Fruit fly (Drosophila melanogaster) whole organism, wandering third instar larva: ENCODE results near the gene RabX2.

Experiments used
- CG32264 ChIP-seq: fragments of 200-800 bp; sonication (Bioruptor generic); optimal IDR thresholded peaks from 2 replicates; lab custom pipeline; 2016; ENCODE audit warnings: missing biosample characterization, missing genetic modification characterization
- CG9705 ChIP-seq: fragments of 200-800 bp; sonication (Bioruptor generic); optimal IDR thresholded peaks from 2 replicates; lab custom pipeline; 2018; ENCODE audit warnings: missing biosample characterization, mild to moderate bottlenecking, missing genetic modification characterization
- Dfd ChIP-seq: fragments of >200 bp; optimal IDR thresholded peaks from 2 replicates; lab custom pipeline; 2017; ENCODE audit warnings: missing biosample characterization, missing genetic modification characterization
- Dif ChIP-seq: fragments of 200-275, 200-300 bp; sonication (Bioruptor generic); optimal IDR thresholded peaks from 2 replicates; lab custom pipeline; 2018; ENCODE audit warnings: missing biosample characterization, missing genetic modification characterization; ENCODE audit not compliant: partially characterized antibody
- GATAd ChIP-seq: sonication (Bioruptor generic); optimal IDR thresholded peaks from 2 replicates; lab custom pipeline; 2016; ENCODE audit warnings: missing biosample characterization, missing genetic modification characterization
- HLH106 ChIP-seq: fragments of 200-800 bp; optimal IDR thresholded peaks from 3 replicates; lab custom pipeline; 2019; ENCODE audit warnings: missing biosample characterization, mild to moderate bottlenecking, missing genetic modification characterization, moderate library complexity
- Hnf4 ChIP-seq: fragments of 200-800 bp; sonication (Bioruptor generic); optimal IDR thresholded peaks from 2 replicates; lab custom pipeline; 2016; ENCODE audit warnings: missing biosample characterization, mild to moderate bottlenecking, missing genetic modification characterization
- Hr83 ChIP-seq: fragments of 200-300 bp; sonication (Bioruptor generic); optimal IDR thresholded peaks from 2 replicates; lab custom pipeline; 2016; ENCODE audit warnings: missing biosample characterization, mild to moderate bottlenecking, missing genetic modification characterization, moderate library complexity; ENCODE audit not compliant: poor library complexity, severe bottlenecking
- Jra ChIP-seq: sonication (Bioruptor generic); optimal IDR thresholded peaks from 2 replicates; lab custom pipeline; 2016; ENCODE audit warnings: missing biosample characterization, missing genetic modification characterization
- Mio ChIP-seq: sonication (Bioruptor generic); optimal IDR thresholded peaks from 2 replicates; lab custom pipeline; 2016; ENCODE audit warnings: missing biosample characterization, missing genetic modification characterization
- Myc ChIP-seq: fragments of >200 bp; optimal IDR thresholded peaks from 2 replicates; lab custom pipeline; 2017
- N ChIP-seq: fragments of >200 bp; optimal IDR thresholded peaks from 2 replicates; lab custom pipeline; 2018; ENCODE audit warnings: missing biosample characterization, missing external identifiers, missing genetic modification characterization
- OdsH ChIP-seq: fragments of 200-800 bp; sonication (Bioruptor generic); optimal IDR thresholded peaks from 2 replicates; lab custom pipeline; 2016; ENCODE audit warnings: missing biosample characterization, mild to moderate bottlenecking, missing genetic modification characterization
- Rel ChIP-seq, 2 experiments: fragments of 200-800 bp; sonication (Bioruptor generic) in 1 of 2; optimal IDR thresholded peaks; 2 replicates in 1 of 2; 3 replicates in 1 of 2; lab custom pipeline; 2016 to 2019; ENCODE audit warnings: mild to moderate bottlenecking in 2 of 2, missing biosample characterization in 2 of 2, missing genetic modification characterization in 2 of 2, moderate library complexity in 1 of 2
- Sp1 ChIP-seq: fragments of 200-800 bp; sonication (Bioruptor generic); optimal IDR thresholded peaks from 3 replicates; lab custom pipeline; 2019; ENCODE audit warnings: missing biosample characterization, mild to moderate bottlenecking, missing genetic modification characterization, moderate library complexity
- Vsx2 ChIP-seq: fragments of 200-300, 225-300 bp; sonication (Bioruptor generic); optimal IDR thresholded peaks from 2 replicates; lab custom pipeline; 2018; ENCODE audit warnings: missing biosample characterization, missing genetic modification characterization; ENCODE audit not compliant: partially characterized antibody
- br ChIP-seq: fragments of 200-800 bp; sonication (Bioruptor generic); optimal IDR thresholded peaks from 2 replicates; lab custom pipeline; 2016; ENCODE audit warnings: missing biosample characterization, missing genetic modification characterization
- dl ChIP-seq, 2 experiments: fragments of 175-275, 200-275 bp in 1 of 2; fragments of 200-275 bp in 1 of 2; sonication (Bioruptor generic); optimal IDR thresholded peaks; lab custom pipeline; 2018; ENCODE audit warnings: mild to moderate bottlenecking in 2 of 2, missing biosample characterization in 2 of 2, missing genetic modification characterization in 2 of 2, moderate library complexity in 2 of 2; ENCODE audit not compliant: partially characterized antibody in 2 of 2, insufficient read depth in 1 of 2
- dmrt93B ChIP-seq: fragments of 200-800 bp; sonication (Bioruptor generic); optimal IDR thresholded peaks from 2 replicates; lab custom pipeline; 2018; ENCODE audit warnings: missing biosample characterization, mild to moderate bottlenecking, missing genetic modification characterization
- dsf ChIP-seq: sonication (Bioruptor generic); optimal IDR thresholded peaks from 2 replicates; lab custom pipeline; 2016; ENCODE audit warnings: missing biosample characterization, missing genetic modification characterization, borderline replicate concordance
- ey ChIP-seq: fragments of 200-800 bp; sonication (Bioruptor generic); optimal IDR thresholded peaks from 2 replicates; lab custom pipeline; 2016; ENCODE audit warnings: missing biosample characterization, missing genetic modification characterization
- foxo ChIP-seq, 2 experiments: fragments of 200-800 bp; sonication (Bioruptor generic); optimal IDR thresholded peaks; 2 replicates in 1 of 2; 3 replicates in 1 of 2; lab custom pipeline; 2016 to 2017; ENCODE audit warnings: missing biosample characterization in 2 of 2, missing genetic modification characterization in 2 of 2
- fru ChIP-seq: fragments of 200-800 bp; sonication (Bioruptor generic); optimal IDR thresholded peaks from 3 replicates; lab custom pipeline; 2016; ENCODE audit warnings: missing biosample characterization, mild to moderate bottlenecking, missing genetic modification characterization
- h ChIP-seq: fragments of 200-800 bp; sonication (Bioruptor generic); optimal IDR thresholded peaks from 3 replicates; lab custom pipeline; 2016; ENCODE audit warnings: missing biosample characterization, mild to moderate bottlenecking, missing genetic modification characterization
- jim ChIP-seq: fragments of 175-275, 200-325 bp; sonication (Bioruptor generic); optimal IDR thresholded peaks from 2 replicates; lab custom pipeline; 2016; ENCODE audit warnings: missing biosample characterization, mild to moderate bottlenecking, missing genetic modification characterization
- lola ChIP-seq: fragments of >200 bp; optimal IDR thresholded peaks from 2 replicates; lab custom pipeline; 2017; ENCODE audit warnings: missing biosample characterization, missing genetic modification characterization
- psq ChIP-seq: fragments of 200-800 bp; sonication (Bioruptor generic); optimal IDR thresholded peaks from 3 replicates; lab custom pipeline; 2017; ENCODE audit warnings: missing biosample characterization, mild to moderate bottlenecking, missing genetic modification characterization, moderate library complexity
- rgr ChIP-seq: fragments of 200-800 bp; sonication (Bioruptor generic); optimal IDR thresholded peaks from 3 replicates; lab custom pipeline; 2016; ENCODE audit warnings: missing biosample characterization, mild to moderate bottlenecking, missing genetic modification characterization
- sage ChIP-seq: fragments of 200-800 bp; sonication (Bioruptor generic); optimal IDR thresholded peaks from 2 replicates; lab custom pipeline; 2016; ENCODE audit warnings: missing biosample characterization, mild to moderate bottlenecking, missing genetic modification characterization
- sv ChIP-seq: fragments of 200-800 bp; sonication (Bioruptor generic); optimal IDR thresholded peaks from 3 replicates; lab custom pipeline; 2016; ENCODE audit warnings: missing biosample characterization, missing genetic modification characterization
- tai ChIP-seq: sonication (Bioruptor generic); optimal IDR thresholded peaks from 2 replicates; lab custom pipeline; 2016; ENCODE audit warnings: missing biosample characterization, missing genetic modification characterization
- usp ChIP-seq: fragments of >200 bp; optimal IDR thresholded peaks from 2 replicates; lab custom pipeline; 2017; ENCODE audit warnings: missing biosample characterization, missing genetic modification characterization
- woc ChIP-seq: sonication (Bioruptor generic); optimal IDR thresholded peaks from 2 replicates; lab custom pipeline; 2016; ENCODE audit warnings: missing biosample characterization, mild to moderate bottlenecking, missing genetic modification characterization

RabX2 gene

DNA sequence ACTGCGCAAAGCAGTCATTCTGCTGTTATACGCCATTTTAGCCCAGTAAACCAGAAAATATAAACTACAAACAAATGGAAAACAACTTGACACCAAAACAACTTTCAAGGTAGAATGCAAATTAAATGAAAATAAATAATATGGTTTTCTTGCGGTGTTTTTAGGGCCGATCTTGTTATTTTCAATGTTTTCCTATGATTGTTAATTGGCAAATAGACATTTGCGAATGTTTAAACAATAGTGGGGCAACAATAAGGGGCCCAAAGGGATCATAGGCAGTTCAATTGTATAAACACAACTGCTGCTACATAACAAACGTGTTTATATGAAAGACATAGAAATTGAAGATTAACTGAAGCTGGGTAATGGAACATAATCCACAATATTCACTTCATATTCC lies 20.4 kb upstream of the RabX2 start:
- no peak for TF ChIP-seq CG9705 (GFP tag; lab: Kevin White, UChicago)
- no peak for TF ChIP-seq Dif
- no peak for TF ChIP-seq Myc (lab: Kevin White, UChicago)
- TF ChIP-seq psq (GFP tag; lab: Kevin White, UChicago) = no peak
- TF ChIP-seq HLH106 (tag; lab: Kevin White, UChicago) = no peak
- TF ChIP-seq Mio = no peak
- TF ChIP-seq br (GFP tag; lab: Kevin White, UChicago) = no peak
- no peak for TF ChIP-seq fru (GFP tag; lab: Kevin White, UChicago)
- TF ChIP-seq Vsx2 (GFP tag; lab: Kevin White, UChicago) = no peak
- TF ChIP-seq Dfd (GFP tag; lab: Kevin White, UChicago) = no peak
- no peak for TF ChIP-seq Jra (GFP tag; lab: Kevin White, UChicago)
- no peak for TF ChIP-seq lola (GFP tag; lab: Kevin White, UChicago)
- no peak for TF ChIP-seq OdsH (GFP tag; lab: Kevin White, UChicago)
- TF ChIP-seq Hr83 = no peak
- TF ChIP-seq Sp1 (GFP tag; lab: Kevin White, UChicago) = no peak

- no peak for TF ChIP-seq Jra (GFP tag; lab: Kevin White, UChicago)
- TF ChIP-seq sv (GFP tag; lab: Kevin White, UChicago) = no peak
- TF ChIP-seq OdsH (GFP tag; lab: Kevin White, UChicago) = peak; percentile 5
- peak; percentile 30 for TF ChIP-seq fru (GFP tag; lab: Kevin White, UChicago)
- TF ChIP-seq sage (GFP tag; lab: Kevin White, UChicago) = no peak
- TF ChIP-seq Rel (GFP tag; optimal IDR thresholded peaks at IDR 0.05; lab: Kevin White, UChicago) = no peak
- TF ChIP-seq Rel (tag; optimal IDR thresholded peaks at IDR 0.05; lab: Kevin White, UChicago) = no peak
- peak; percentile 37 for TF ChIP-seq HLH106 (tag; lab: Kevin White, UChicago)
- TF ChIP-seq ey (GFP tag; lab: Kevin White, UChicago) = peak; percentile 1
- peak; percentile 24 for TF ChIP-seq rgr (GFP tag; lab: Kevin White, UChicago)
- TF ChIP-seq foxo (GFP tag; optimal IDR thresholded peaks at IDR 0.05; lab: Kevin White, UChicago) = peak in 1 of 2 experiments; percentile 22
- no peak for TF ChIP-seq GATAd
- TF ChIP-seq dsf (GFP tag; lab: Kevin White, UChicago) = no peak
- TF ChIP-seq h (GFP tag; lab: Kevin White, UChicago) = peak; percentile 15
- TF ChIP-seq CG9705 (GFP tag; lab: Kevin White, UChicago) = no peak
- peak; percentile 27 for TF ChIP-seq Sp1 (GFP tag; lab: Kevin White, UChicago)
- no peak for TF ChIP-seq lola (GFP tag; lab: Kevin White, UChicago)
- TF ChIP-seq tai = no peak
- peak; percentile 12 for TF ChIP-seq psq (GFP tag; lab: Kevin White, UChicago)
- TF ChIP-seq, all 38 proteins: peak for 9
Observed at dm6 chrX:10397514-10398133, 19.6 kb upstream of the RabX2 start.

- TF ChIP-seq Mio = no peak
- no peak for TF ChIP-seq HLH106 (tag; lab: Kevin White, UChicago)
- TF ChIP-seq psq (GFP tag; lab: Kevin White, UChicago) = no peak
- no peak for TF ChIP-seq woc (GFP tag; lab: Kevin White, UChicago)
- TF ChIP-seq CG32264 (GFP tag; lab: Kevin White, UChicago) = no peak
- TF ChIP-seq OdsH (GFP tag; lab: Kevin White, UChicago) = no peak
- TF ChIP-seq dl (GFP tag; optimal IDR thresholded peaks at IDR 0.05; lab: Kevin White, UChicago; ENCODE audit: insufficient read depth in 1 of 2, partially characterized antibody in 2 of 2) = no peak
Observed at dm6 chrX:10398959-10399358, 18.3 kb upstream of the RabX2 start.

dm6 chrX:10432712-10433111 lies 15.5 kb downstream of the RabX2 start, which contains the start of gene CG12640:
Gene CG12640, minus strand, starts transcription at chrX:10432812.
- no peak for TF ChIP-seq jim (GFP tag; lab: Kevin White, UChicago)
- no peak for TF ChIP-seq Myc (lab: Kevin White, UChicago)
- no peak for TF ChIP-seq HLH106 (tag; lab: Kevin White, UChicago)
- TF ChIP-seq tai = no peak
- TF ChIP-seq psq (GFP tag; lab: Kevin White, UChicago) = no peak
- TF ChIP-seq rgr (GFP tag; lab: Kevin White, UChicago) = no peak
- no peak for TF ChIP-seq lola (GFP tag; lab: Kevin White, UChicago)
- no peak for TF ChIP-seq dsf (GFP tag; lab: Kevin White, UChicago)
- TF ChIP-seq Rel (GFP tag; optimal IDR thresholded peaks at IDR 0.05; lab: Kevin White, UChicago) = no peak
- no peak for TF ChIP-seq Rel (tag; optimal IDR thresholded peaks at IDR 0.05; lab: Kevin White, UChicago)
- no peak for TF ChIP-seq N (GFP tag; lab: Kevin White, UChicago)
- TF ChIP-seq sage (GFP tag; lab: Kevin White, UChicago) = no peak
- no peak for TF ChIP-seq Dfd (GFP tag; lab: Kevin White, UChicago)
- TF ChIP-seq dl (GFP tag; optimal IDR thresholded peaks at IDR 0.05; lab: Kevin White, UChicago; ENCODE audit: insufficient read depth in 1 of 2, partially characterized antibody in 2 of 2) = no peak
- TF ChIP-seq Sp1 (GFP tag; lab: Kevin White, UChicago) = no peak
- TF ChIP-seq dmrt93B (GFP tag; lab: Kevin White, UChicago) = no peak
- TF ChIP-seq Hnf4 (GFP tag; lab: Kevin White, UChicago) = no peak
- TF ChIP-seq usp (GFP tag; lab: Kevin White, UChicago) = no peak
- TF ChIP-seq foxo (GFP tag; optimal IDR thresholded peaks at IDR 0.05; lab: Kevin White, UChicago) = no peak
